Fruit fly (Drosophila melanogaster) whole organism, embryonic: ENCODE data around the gene CG15403.

Experiments
- Side ChIP-seq: fragments of 200-800 bp; sonication (Bioruptor generic); optimal IDR thresholded peaks from 2 replicates; lab custom pipeline; 2016; ENCODE audit warnings: missing biosample characterization, missing genetic modification characterization
- ind ChIP-seq: fragments of 200-800 bp; sonication (Bioruptor generic); optimal IDR thresholded peaks from 3 replicates; lab custom pipeline; 2016; ENCODE audit warnings: missing biosample characterization, missing genetic modification characterization
- psq ChIP-seq: fragments of 200-800 bp; sonication (Bioruptor generic); optimal IDR thresholded peaks from 2 replicates; lab custom pipeline; 2017; ENCODE audit warnings: missing biosample characterization, missing genetic modification characterization
- sc ChIP-seq, 3 experiments: fragments of >200 bp in 2 of 3; fragments of 200-800 bp in 1 of 3; sonication (Bioruptor generic) in 1 of 3; optimal IDR thresholded peaks; 2 replicates in 2 of 3; 3 replicates in 1 of 3; lab custom pipeline; 2017; ENCODE audit warnings: mild to moderate bottlenecking in 1 of 3, missing biosample characterization in 1 of 3, missing genetic modification characterization in 1 of 3, missing genetic modification reagents in 1 of 3
- sens ChIP-seq: fragments of 200-800 bp; sonication (Bioruptor generic); peaks from one replicate; lab custom pipeline; 2016; ENCODE audit warnings: missing biosample characterization, missing genetic modification characterization
- trem ChIP-seq: fragments of 200-800 bp; optimal IDR thresholded peaks from 3 replicates; lab custom pipeline; 2019; ENCODE audit warnings: missing biosample characterization, mild to moderate bottlenecking, missing genetic modification characterization, moderate library complexity

DNA sequence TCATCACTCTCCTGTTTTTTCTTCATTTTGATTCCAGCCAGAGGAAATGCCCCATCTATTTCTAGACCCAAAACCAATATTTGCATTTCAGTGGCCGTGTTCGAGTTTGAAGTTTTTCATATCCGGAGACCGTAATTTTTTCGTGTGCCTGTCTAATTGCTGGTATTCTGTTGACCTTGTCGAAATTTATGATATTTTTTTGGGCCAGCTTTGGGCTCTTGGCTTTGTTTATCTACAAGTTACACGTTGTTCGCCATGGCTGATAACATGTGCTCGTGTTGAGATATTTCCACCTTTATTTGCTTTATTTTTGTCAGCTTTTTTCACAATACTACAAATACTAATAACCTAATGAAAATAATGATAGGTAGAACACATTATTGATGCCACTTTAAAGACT is 6.7 kb upstream of the CG15403 start:
- no peak for TF ChIP-seq psq (GFP tag; lab: Kevin White, UChicago)
- TF ChIP-seq ind (GFP tag; lab: Kevin White, UChicago), result no peak
- peak; percentile 76 for TF ChIP-seq sens (GFP tag; lab: Kevin White, UChicago)
- no peak for TF ChIP-seq sc (optimal IDR thresholded peaks at IDR 0.05; lab: Kevin White, UChicago)
- TF ChIP-seq sc (GFP tag; optimal IDR thresholded peaks at IDR 0.05; lab: Kevin White, UChicago), result no peak
- no peak for TF ChIP-seq trem (tag; lab: Kevin White, UChicago)
- TF ChIP-seq Side (GFP tag; lab: Kevin White, UChicago), result no peak
